Fruit fly (Drosophila melanogaster): Measurements from ENCODE around the gene Ugt303B2.

The Ugt303B2 gene

dm6 chr3R:23534609-23535008, 4.1 kb downstream of the Ugt303B2 start, which contains the start of gene Ugt303B3:
Gene Ugt303B3 (minus strand): TSS chr3R:23534767.
- no peak for TF ChIP-seq Hr39 (GFP tag; optimal IDR thresholded peaks at IDR 0.05)
- peak; percentile 19 for TF ChIP-seq fkh (GFP tag; optimal IDR thresholded peaks at IDR 0.05)

dm6 chr3R:23530886-23531285, 7.8 kb downstream of the Ugt303B2 start, which contains the start of gene CG10175:
Gene CG10175 (minus strand): TSS chr3R:23530986.
- TF ChIP-seq Sox14 (GFP tag; optimal IDR thresholded peaks at IDR 0.05) = no peak
- no peak for TF ChIP-seq vri (GFP tag; optimal IDR thresholded peaks at IDR 0.05)
- no peak for TF ChIP-seq CG7368 (GFP tag; optimal IDR thresholded peaks at IDR 0.05)
- TF ChIP-seq spab (GFP tag; optimal IDR thresholded peaks at IDR 0.05) = no peak
- TF ChIP-seq Hr4 (GFP tag; optimal IDR thresholded peaks at IDR 0.05) = no peak
- no peak for TF ChIP-seq Lpt (GFP tag; optimal IDR thresholded peaks at IDR 0.05)
- TF ChIP-seq Smox (GFP tag; optimal IDR thresholded peaks at IDR 0.05) = no peak
- no peak for TF ChIP-seq dsx (GFP tag; optimal IDR thresholded peaks at IDR 0.05; ENCODE audit: poor library complexity, severe bottlenecking)
- TF ChIP-seq CG8632 (GFP tag; optimal IDR thresholded peaks at IDR 0.05) = no peak
- no peak for TF ChIP-seq svp (GFP tag)
- TF ChIP-seq CG32006 (GFP tag; optimal IDR thresholded peaks at IDR 0.05) = peak; percentile 16
- TF ChIP-seq Eip78C (GFP tag) = peak; percentile 62
- TF ChIP-seq pdm3 (GFP tag; optimal IDR thresholded peaks at IDR 0.05) = no peak
- no peak for TF ChIP-seq Eip93F (GFP tag; optimal IDR thresholded peaks at IDR 0.05)

- no peak for TF ChIP-seq CG16779 (tag; optimal IDR thresholded peaks at IDR 0.05)
- peak; percentile 68; the same call in 2 of the 3 replicates for TF ChIP-seq CG8119 (GFP tag; IDR thresholded peaks at IDR 0.05)
- peak; percentile 77 for TF ChIP-seq CG15336 (GFP tag; IDR thresholded peaks at IDR 0.05)
- peak; percentile 56 for TF ChIP-seq Eip78C (GFP tag)
- TF ChIP-seq eg (GFP tag; IDR thresholded peaks at IDR 0.05) = peak; percentile 68
- TF ChIP-seq CG10669 (GFP tag; optimal IDR thresholded peaks at IDR 0.05) = no peak
- TF ChIP-seq Hr4 (GFP tag; optimal IDR thresholded peaks at IDR 0.05) = peak; percentile 73
- TF ChIP-seq Sox15 (GFP tag; optimal IDR thresholded peaks at IDR 0.05) = no peak
- 0 out of 2 replicates have a peak, but pooled peaks have one; percentile 23 for TF ChIP-seq CG11294 (GFP tag; IDR thresholded peaks at IDR 0.05)
- peak; percentile 22 for TF ChIP-seq OdsH (GFP tag; optimal IDR thresholded peaks at IDR 0.05)
- TF ChIP-seq CG32006 (GFP tag; optimal IDR thresholded peaks at IDR 0.05) = peak; percentile 69
- TF ChIP-seq Lpt (GFP tag; optimal IDR thresholded peaks at IDR 0.05) = peak; percentile 26
- TF ChIP-seq pdm3 (GFP tag; optimal IDR thresholded peaks at IDR 0.05) = peak; percentile 26
- TF ChIP-seq CG6276 (GFP tag; optimal IDR thresholded peaks at IDR 0.05) = peak; percentile 62
These were observed 11.3 kb downstream of the Ugt303B2 start for dm6 chr3R:23527396-23527795.

dm6 chr3R:23526069-23526468, 12.6 kb downstream of the Ugt303B2 start:
- no peak for TF ChIP-seq Sox15 (GFP tag; optimal IDR thresholded peaks at IDR 0.05)
- no peak for TF ChIP-seq esn (GFP tag; optimal IDR thresholded peaks at IDR 0.05)
- no peak for TF ChIP-seq CG8632 (GFP tag; optimal IDR thresholded peaks at IDR 0.05)
- no peak for TF ChIP-seq CG31627 (GFP tag; optimal IDR thresholded peaks at IDR 0.05)
- TF ChIP-seq vri (GFP tag; optimal IDR thresholded peaks at IDR 0.05) = no peak
- no peak for TF ChIP-seq CG32006 (GFP tag; optimal IDR thresholded peaks at IDR 0.05)
- TF ChIP-seq ss (GFP tag; optimal IDR thresholded peaks at IDR 0.05) = no peak
- TF ChIP-seq CG3919 (GFP tag; optimal IDR thresholded peaks at IDR 0.05) = no peak
- TF ChIP-seq CG6854 (GFP tag; optimal IDR thresholded peaks at IDR 0.05) = no peak
- no peak for TF ChIP-seq Ets96B (tag; optimal IDR thresholded peaks at IDR 0.05)
- no peak for TF ChIP-seq Gug (GFP tag; IDR thresholded peaks at IDR 0.05)
- no peak for TF ChIP-seq CG10669 (GFP tag; optimal IDR thresholded peaks at IDR 0.05)

- no peak for TF ChIP-seq CG8319 (GFP tag; optimal IDR thresholded peaks at IDR 0.05)
These were observed 16.4 kb downstream of the Ugt303B2 start for dm6 chr3R:23522296-23522695.
